Fruit fly (Drosophila melanogaster): ENCODE data around the gene CG33339.

Gene CG33339

DNA sequence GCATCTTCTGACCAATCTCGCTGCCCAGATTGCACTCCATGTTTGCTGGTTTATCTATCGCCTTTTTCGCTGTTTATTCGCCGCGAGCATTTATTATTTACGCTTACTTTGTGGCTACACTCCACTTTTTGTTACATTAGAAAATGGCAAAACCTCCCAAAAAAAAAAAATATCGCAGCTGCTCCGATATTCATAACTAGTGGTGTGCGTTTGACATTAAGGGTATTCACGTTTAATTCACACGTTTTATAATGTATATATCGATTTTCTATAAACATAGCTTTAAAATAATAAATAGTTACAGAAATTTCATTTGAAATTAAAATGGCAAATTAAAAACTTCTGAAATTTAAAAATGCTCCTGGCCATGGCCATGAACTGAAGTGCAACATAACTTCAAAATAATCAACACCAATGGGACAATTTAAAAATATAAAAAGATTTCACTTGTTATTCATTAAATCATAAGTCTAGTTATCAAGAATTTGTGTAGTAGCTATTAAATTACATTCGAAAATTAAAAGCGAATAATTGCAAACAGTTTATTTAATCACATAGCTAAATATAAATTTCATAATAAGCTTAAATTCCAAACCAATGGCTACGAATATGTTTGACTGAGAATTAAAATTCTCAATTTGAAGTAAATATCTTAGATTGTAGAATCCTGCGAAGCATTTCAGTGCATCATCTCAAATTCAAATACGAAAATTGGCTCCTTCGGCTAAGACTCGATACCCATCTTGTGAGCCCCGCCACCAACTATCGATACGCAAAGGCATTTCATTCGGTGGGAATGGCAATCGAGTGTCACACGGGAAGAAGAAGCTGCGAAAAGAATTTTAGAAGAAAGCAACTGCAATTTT is 43.2 kb upstream of the CG33339 start, which contains the start of the genes Nab2 and BRWD3 (continued):
- no peak for TF ChIP-seq Taf1 (GFP tag; IDR thresholded peaks at IDR 0.05)
- peak; percentile 53 for TF ChIP-seq CG2116 (GFP tag; optimal IDR thresholded peaks at IDR 0.05)
- TF ChIP-seq peb (GFP tag; IDR thresholded peaks at IDR 0.05): no peak
- TF ChIP-seq nerfin-2 (GFP tag; IDR thresholded peaks at IDR 0.05; ENCODE audit: partially characterized antibody): peak; percentile 48
- TF ChIP-seq dpn (GFP tag; optimal IDR thresholded peaks at IDR 0.05): peak in 1 of 2 experiments; percentile 15
- TF ChIP-seq ab (GFP tag; optimal IDR thresholded peaks at IDR 0.05): no peak
- peak; percentile 53; the same call in 1 of the 3 replicates for TF ChIP-seq dysf (GFP tag; IDR thresholded peaks at IDR 0.05)
- no peak for TF ChIP-seq dimm (GFP tag; IDR thresholded peaks at IDR 0.05)
- TF ChIP-seq Ssrp (tag; optimal IDR thresholded peaks at IDR 0.05): peak; percentile 22
- TF ChIP-seq tx (GFP tag; optimal IDR thresholded peaks at IDR 0.05): no peak
- no peak for TF ChIP-seq pfk (GFP tag; optimal IDR thresholded peaks at IDR 0.05)
- no peak for TF ChIP-seq CG12942 (GFP tag; optimal IDR thresholded peaks at IDR 0.05)
- TF ChIP-seq CkIIα-i1 (GFP tag; IDR thresholded peaks at IDR 0.05): no peak
- peak; percentile 65 for TF ChIP-seq phol (tag; optimal IDR thresholded peaks at IDR 0.05)
- no peak for TF ChIP-seq Fer2 (tag; optimal IDR thresholded peaks at IDR 0.05)
- no peak for TF ChIP-seq her (GFP tag; optimal IDR thresholded peaks at IDR 0.05)
- no peak for TF ChIP-seq CG34376 (GFP tag; optimal IDR thresholded peaks at IDR 0.05)
- TF ChIP-seq TFAM (GFP tag; optimal IDR thresholded peaks at IDR 0.05): no peak
- TF ChIP-seq Ets65A (GFP tag): peak; percentile 84
- TF ChIP-seq grau (tag; optimal IDR thresholded peaks at IDR 0.05): no peak
- TF ChIP-seq scrt (GFP tag; optimal IDR thresholded peaks at IDR 0.05): no peak
- no peak for TF ChIP-seq CG9609 (GFP tag; optimal IDR thresholded peaks at IDR 0.05)
- no peak for TF ChIP-seq B-H1 (GFP tag; IDR thresholded peaks at IDR 0.05)
- TF ChIP-seq CG15073 (GFP tag; optimal IDR thresholded peaks at IDR 0.05): no peak
- no peak for TF ChIP-seq CG3838 (GFP tag; optimal IDR thresholded peaks at IDR 0.05)
- no peak for TF ChIP-seq Elba2 (GFP tag; optimal IDR thresholded peaks at IDR 0.05)
- TF ChIP-seq CG17361 (GFP tag; IDR thresholded peaks at IDR 0.05): no peak; the same call in 2 of the 3 replicates
- TF ChIP-seq CG14667 (GFP tag; IDR thresholded peaks at IDR 0.05): no peak
- no peak for TF ChIP-seq ap (GFP tag; IDR thresholded peaks at IDR 0.05)
- peak; percentile 62 for TF ChIP-seq CG12391 (tag; optimal IDR thresholded peaks at IDR 0.05)
- no peak for TF ChIP-seq Nf-YB (GFP tag; optimal IDR thresholded peaks at IDR 0.05)
- TF ChIP-seq CG15696 (tag; optimal IDR thresholded peaks at IDR 0.05): peak; percentile 28
- no peak for TF ChIP-seq prd (optimal IDR thresholded peaks at IDR 0.05)
- peak; percentile 56 for TF ChIP-seq prd (GFP tag; IDR thresholded peaks at IDR 0.05)
- TF ChIP-seq CG32767 (GFP tag; IDR thresholded peaks at IDR 0.05): 0 out of 2 replicates have a peak, but pooled peaks have one; percentile 25
- peak; percentile 84 for TF ChIP-seq sens (GFP tag)
- no peak for TF ChIP-seq Atf6 (GFP tag; IDR thresholded peaks at IDR 0.05)
- TF ChIP-seq sqz (GFP tag; optimal IDR thresholded peaks at IDR 0.05): peak; percentile 50
- peak; percentile 51; the same call in 2 of the 3 replicates for TF ChIP-seq CG11456 (GFP tag; IDR thresholded peaks at IDR 0.05)
- no peak for TF ChIP-seq CG2875 (GFP tag; optimal IDR thresholded peaks at IDR 0.05)
- TF ChIP-seq lilli (GFP tag; optimal IDR thresholded peaks at IDR 0.05): no peak
- peak; percentile 21 for TF ChIP-seq fd96Cb (tag; optimal IDR thresholded peaks at IDR 0.05)
- TF ChIP-seq br (optimal IDR thresholded peaks at IDR 0.05): no peak
- 0 out of 2 replicates have a peak, but pooled peaks have one; percentile 28 for TF ChIP-seq CG8765 (GFP tag; IDR thresholded peaks at IDR 0.05)
- TF ChIP-seq CG7357 (GFP tag; IDR thresholded peaks at IDR 0.05): peak; percentile 41; the same call in 1 of the 3 replicates
- TF ChIP-seq dati (GFP tag; IDR thresholded peaks at IDR 0.05): no peak
- 0 out of 2 replicates have a peak, but pooled peaks have one; percentile 32 for TF ChIP-seq CG1024 (GFP tag; IDR thresholded peaks at IDR 0.05)
- TF ChIP-seq CG34422 (GFP tag; IDR thresholded peaks at IDR 0.05): peak; percentile 45; the same call in 2 of the 3 replicates
- TF ChIP-seq oc (tag; optimal IDR thresholded peaks at IDR 0.05): no peak
- TF ChIP-seq Awh (GFP tag; IDR thresholded peaks at IDR 0.05): no peak
- peak; percentile 17 for TF ChIP-seq CG10654 (GFP tag; optimal IDR thresholded peaks at IDR 0.05)

All from whole organism, embryonic.